Worm (Caenorhabditis elegans) whole organism, L4 larva: ENCODE data around the gene ceh-58.

Experiments used
- dmd-8 ChIP-seq: fragments of 200-800 bp; sonication (Bioruptor generic); IDR thresholded peaks from 2 replicates; pipeline ENCODE4 v1.3.6; 2022; ENCODE audit warnings: missing genetic modification characterization, missing compliant biosample characterization
- dve-1 ChIP-seq: sonication (generic microtip); optimal IDR thresholded peaks from 2 replicates; lab custom pipeline; 2017; ENCODE audit warnings: antibody characterized with exemption, mild to moderate bottlenecking, missing genetic modification characterization, missing compliant biosample characterization; ENCODE audit not compliant: insufficient read depth
- fkh-10 ChIP-seq: fragments of 150-350 bp; optimal IDR thresholded peaks from 2 replicates; lab custom pipeline; 2014; ENCODE audit warnings: missing biosample characterization, missing genetic modification reagents, missing genetic modification characterization
- lin-13 ChIP-seq: fragments of 150-350 bp; optimal IDR thresholded peaks from 2 replicates; lab custom pipeline; 2014; ENCODE audit warnings: missing biosample characterization, missing genetic modification reagents, missing genetic modification characterization
- lin-38 ChIP-seq: fragments of 200-800 bp; sonication (Bioruptor generic); IDR thresholded peaks from 2 replicates; pipeline ENCODE4 v1.3.6; 2022; ENCODE audit warnings: missing genetic modification reagents, missing genetic modification characterization, missing compliant biosample characterization
- nhr-237 ChIP-seq: sonication (generic microtip); optimal IDR thresholded peaks from 2 replicates; lab custom pipeline; 2017; ENCODE audit warnings: missing biosample characterization, missing genetic modification characterization
- pha-4 ChIP-seq, 2 experiments: fragments of 150-350 bp in 1 of 2; fragments of 200-800 bp in 1 of 2; sonication (Bioruptor generic) in 1 of 2; IDR thresholded peaks in 1 of 2; optimal IDR thresholded peaks in 1 of 2; 2 replicates each; pipeline versions ENCODE4 v1.3.6 to Lab custom; 2014 to 2022; ENCODE audit warnings: missing genetic modification characterization in 2 of 2, missing genetic modification reagents in 2 of 2, missing biosample characterization in 1 of 2, missing compliant biosample characterization in 1 of 2
- zag-1 ChIP-seq: fragments of 150-350 bp; optimal IDR thresholded peaks from 2 replicates; lab custom pipeline; 2014; ENCODE audit warnings: missing biosample characterization, missing genetic modification characterization

ce11 chrII:10410989-10411388 lies 41.6 kb upstream of the ceh-58 start, which contains the start of gene E04D5.5:
- no peak for TF ChIP-seq lin-38
- no peak for TF ChIP-seq lin-13
- TF ChIP-seq dmd-8 (GFP tag; lab: Robert Waterston, UW), result no peak
- TF ChIP-seq pha-4 (GFP tag; IDR thresholded peaks at IDR 0.05; lab: Robert Waterston, UW), result no peak
- no peak for TF ChIP-seq pha-4 (tag; optimal IDR thresholded peaks at IDR 0.05; lab: Kevin White, UChicago)
- no peak for TF ChIP-seq nhr-237 (tag; lab: Kevin White, UChicago)
- TF ChIP-seq fkh-10 (GFP tag; lab: Kevin White, UChicago), result no peak
- no peak for TF ChIP-seq zag-1 (tag; lab: Kevin White, UChicago)
- no peak for TF ChIP-seq dve-1
